Worm (Caenorhabditis elegans) whole organism, midembryonic: ENCODE measurements around the gene tag-124.

Source experiments
- T22C8.4 ChIP-seq: fragments of 200-800 bp; sonication (Bioruptor generic); IDR thresholded peaks from 2 replicates; pipeline ENCODE4 v1.3.6; 2022; ENCODE audit warnings: missing genetic modification characterization, missing compliant biosample characterization
- cog-1 ChIP-seq: sonication (generic microtip); optimal IDR thresholded peaks from 2 replicates; lab custom pipeline; 2016; ENCODE audit warnings: missing genetic modification characterization, missing compliant biosample characterization
- flt-1 ChIP-seq: fragments of 200-800 bp; sonication (Bioruptor generic); IDR thresholded peaks from 2 replicates; pipeline ENCODE4 v1.3.6; 2022; ENCODE audit warnings: missing genetic modification characterization, missing compliant biosample characterization
- med-1 ChIP-seq: sonication (generic microtip); optimal IDR thresholded peaks from 2 replicates; lab custom pipeline; 2017; ENCODE audit warnings: missing genetic modification characterization, mild to moderate bottlenecking, missing compliant biosample characterization, antibody characterized with exemption, missing genetic modification reagents; ENCODE audit not compliant: insufficient read depth
- ref-1 ChIP-seq: fragments of 200-800 bp; sonication (Bioruptor generic); conservative IDR thresholded peaks from 2 replicates; pipeline ENCODE4 v1.3.6; 2022; ENCODE audit warnings: missing genetic modification reagents, missing genetic modification characterization, missing compliant biosample characterization
- tab-1 ChIP-seq: fragments of 200-800 bp; sonication (Bioruptor generic); IDR thresholded peaks from 2 replicates; pipeline ENCODE4 v1.3.6; 2022; ENCODE audit warnings: missing genetic modification characterization, missing compliant biosample characterization
- ztf-23 ChIP-seq: fragments of 200-800 bp; sonication (Bioruptor generic); IDR thresholded peaks from 2 replicates; pipeline ENCODE4 v1.3.6; 2022; ENCODE audit warnings: missing genetic modification reagents, missing genetic modification characterization, missing compliant biosample characterization
- ztf-29 ChIP-seq: fragments of 200-800 bp; sonication (Bioruptor generic); IDR thresholded peaks from 2 replicates; pipeline ENCODE4 v1.3.6; 2022; ENCODE audit warnings: missing genetic modification reagents, missing genetic modification characterization, missing compliant biosample characterization

ce11 chrII:9597516-9598047 lies 6.5 kb downstream of the tag-124 start, which contains the start of gene mrpl-53:
- no peak for TF ChIP-seq T22C8.4
- no peak for TF ChIP-seq ref-1 (GFP tag; lab: Robert Waterston, UW)
- TF ChIP-seq flt-1 (GFP tag; lab: Robert Waterston, UW): no peak
- TF ChIP-seq tab-1: no peak
- no peak for TF ChIP-seq med-1 (GFP tag; lab: Kevin White, UChicago)
- TF ChIP-seq ztf-23 (GFP tag; lab: Robert Waterston, UW): no peak
- TF ChIP-seq cog-1 (tag; lab: Kevin White, UChicago): no peak
- no peak for TF ChIP-seq ztf-29
